Worm (Caenorhabditis elegans): ENCODE results near the gene adh-1.

DNA sequence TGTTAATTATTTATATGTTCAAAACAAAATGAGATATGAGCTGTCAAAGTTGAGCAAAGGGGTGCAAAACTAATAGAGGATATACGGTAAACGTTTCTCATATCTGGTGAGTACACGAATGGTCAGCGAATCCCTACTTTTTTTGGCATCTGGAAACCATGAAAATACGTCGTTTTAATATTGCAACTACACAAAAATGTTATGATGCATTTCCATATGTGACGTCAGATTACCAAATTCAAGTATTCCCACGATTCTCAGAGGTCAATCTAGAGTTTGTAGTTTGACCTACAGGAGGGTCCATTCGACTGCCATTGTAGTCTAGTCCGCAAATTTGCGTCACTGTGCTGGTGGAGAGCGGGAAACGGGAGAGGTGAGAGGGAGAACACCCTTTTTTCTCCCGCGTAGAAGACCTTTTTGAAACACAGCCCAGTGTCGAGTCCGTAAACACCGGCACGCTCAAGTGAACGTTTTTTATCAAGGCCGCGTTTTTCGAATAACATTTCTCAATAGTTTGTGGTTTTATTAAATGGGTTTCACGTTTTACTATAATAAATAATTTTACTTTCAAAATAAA lies 8.4 kb downstream of the adh-1 start:
- peak; percentile 58; the same call in 1 of the 2 replicates for TF ChIP-seq flt-1 (GFP tag; IDR thresholded peaks at IDR 0.05)
- TF ChIP-seq klf-2 (GFP tag; conservative IDR thresholded peaks at IDR 0.05) = no peak
- no peak for TF ChIP-seq med-1 (GFP tag; optimal IDR thresholded peaks at IDR 0.05; ENCODE audit: insufficient read depth)
- peak; percentile 29 for TF ChIP-seq cog-1 (tag; optimal IDR thresholded peaks at IDR 0.05)

Measured in whole organism, midembryonic.